Fruit fly (Drosophila melanogaster): ENCODE data around the gene mRpS21.

The mRpS21 gene

DNA sequence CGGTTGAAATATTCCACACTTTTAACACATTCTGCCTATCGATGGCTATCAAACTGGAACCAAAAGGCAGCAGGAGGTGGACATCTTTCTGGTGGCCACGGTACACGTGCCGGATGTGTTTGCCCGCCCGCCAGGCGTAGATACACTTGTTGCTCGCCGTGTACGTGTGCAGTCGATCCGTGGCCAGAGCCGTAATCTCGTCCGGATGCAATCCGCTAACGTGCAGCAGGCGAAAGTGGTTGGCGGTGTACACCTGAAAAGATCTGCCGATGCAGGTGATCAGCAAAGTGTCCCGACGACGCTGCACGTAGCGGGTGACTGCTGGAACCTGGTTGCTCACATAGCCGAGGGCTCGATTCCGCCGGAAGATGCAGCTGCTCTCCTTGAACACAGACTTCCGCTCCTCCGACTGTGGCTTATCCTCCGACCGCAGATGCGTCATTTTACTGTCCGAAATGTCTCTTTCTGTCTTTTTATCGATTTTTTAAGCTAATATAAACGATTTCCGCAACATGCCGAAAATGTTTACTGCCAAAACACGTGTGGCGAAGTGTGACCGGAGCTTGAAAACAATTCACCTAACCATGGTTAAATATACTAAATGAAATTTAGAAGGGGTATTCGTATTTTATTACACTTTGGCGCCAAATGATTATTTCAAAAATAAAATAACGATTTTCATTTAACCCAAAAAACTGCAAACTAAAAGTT is 6.7 kb upstream of the mRpS21 start, which contains the start of gene CG9799:
Gene CG9799, minus strand, starts transcription at position 550 of the 711 bp plus-strand sequence.
- TF ChIP-seq CG34367 (tag; optimal IDR thresholded peaks at IDR 0.05) (no peak), CG32121 (GFP tag; IDR thresholded peaks at IDR 0.05) (no peak), Ets98B (GFP tag; IDR thresholded peaks at IDR 0.05) (no peak), CG13204 (GFP tag; optimal IDR thresholded peaks at IDR 0.05) (no peak), CG10348 (GFP tag; IDR thresholded peaks at IDR 0.05) (no peak), CG8301 (tag; optimal IDR thresholded peaks at IDR 0.05) (no peak), CG14655 (GFP tag; optimal IDR thresholded peaks at IDR 0.05) (no peak), Pif1B (GFP tag; optimal IDR thresholded peaks at IDR 0.05) (no peak), EcR (GFP tag; optimal IDR thresholded peaks at IDR 0.05) (no peak), gl (tag; optimal IDR thresholded peaks at IDR 0.05) (no peak), CG12605 (GFP tag; IDR thresholded peaks at IDR 0.05) (no peak), CG9948 (tag; optimal IDR thresholded peaks at IDR 0.05) (no peak), Pif1A (GFP tag; optimal IDR thresholded peaks at IDR 0.05) (no peak)

DNA sequence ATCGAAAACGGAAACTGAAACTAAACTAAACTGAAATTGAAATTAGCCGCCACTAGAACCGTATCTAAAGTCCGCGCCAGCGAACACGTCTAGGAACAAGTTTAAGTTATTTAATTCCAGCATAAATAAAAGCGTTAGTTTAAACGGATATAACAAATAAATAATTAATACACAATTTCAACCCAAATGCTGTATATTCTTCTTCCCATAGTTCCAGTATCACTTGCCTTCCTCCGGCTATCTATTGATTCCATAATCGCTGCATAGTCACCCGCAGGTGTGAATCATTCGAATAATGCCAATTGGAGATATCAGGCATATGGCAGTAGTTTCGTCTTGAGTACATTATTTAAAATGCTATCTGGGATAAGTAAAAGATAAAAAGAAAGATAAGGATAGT is 3.5 kb upstream of the mRpS21 start:
- TF ChIP-seq CG8301 (tag; optimal IDR thresholded peaks at IDR 0.05) (no peak), CG12605 (GFP tag; IDR thresholded peaks at IDR 0.05) (no peak), CG15710 (tag; optimal IDR thresholded peaks at IDR 0.05) (no peak), CG14655 (GFP tag; optimal IDR thresholded peaks at IDR 0.05) (no peak), EcR (GFP tag; optimal IDR thresholded peaks at IDR 0.05) (no peak), Pif1A (GFP tag; optimal IDR thresholded peaks at IDR 0.05) (no peak), D1 (tag; optimal IDR thresholded peaks at IDR 0.05) (no peak), CG10348 (GFP tag; IDR thresholded peaks at IDR 0.05) (no peak), CG34367 (tag; optimal IDR thresholded peaks at IDR 0.05) (no peak), Ets98B (GFP tag; IDR thresholded peaks at IDR 0.05) (no peak), CG17806 (tag; optimal IDR thresholded peaks at IDR 0.05) (no peak)

DNA sequence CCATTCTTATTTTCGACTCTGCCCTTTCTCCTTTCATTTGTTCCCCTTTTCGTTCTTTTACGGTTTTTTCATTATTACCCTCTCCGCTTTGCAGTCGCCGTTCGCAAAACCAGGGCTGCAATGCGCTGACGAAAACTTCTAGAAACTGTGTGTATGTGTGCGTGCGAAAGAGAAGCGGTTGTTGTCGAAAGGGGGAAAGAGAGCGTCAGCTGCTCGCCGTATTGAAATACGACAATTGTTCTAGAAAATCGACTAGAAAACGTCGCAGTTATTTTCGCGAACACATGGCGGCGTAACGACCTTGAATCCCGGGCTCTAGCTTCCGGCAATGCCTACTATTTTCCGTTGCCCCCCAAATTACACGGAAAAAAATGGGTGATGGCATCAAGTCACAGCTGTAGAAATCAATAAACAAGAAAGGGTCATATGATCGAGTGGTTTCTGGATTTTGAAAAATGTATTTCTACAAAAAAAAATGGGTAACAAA is 1.1 kb upstream of the mRpS21 start:
- peak; percentile 1 for TF ChIP-seq gl (tag; optimal IDR thresholded peaks at IDR 0.05)
- TF ChIP-seq CG32121 (GFP tag; IDR thresholded peaks at IDR 0.05): no peak
- no peak for TF ChIP-seq CG14655 (GFP tag; optimal IDR thresholded peaks at IDR 0.05)
- TF ChIP-seq Snoo (tag; optimal IDR thresholded peaks at IDR 0.05): no peak
- TF ChIP-seq CG8301 (tag; optimal IDR thresholded peaks at IDR 0.05): no peak
- 0 out of 3 replicates have a peak, but pooled peaks have one; percentile 27 for TF ChIP-seq CG4496 (GFP tag; IDR thresholded peaks at IDR 0.05)
- TF ChIP-seq EcR (GFP tag; optimal IDR thresholded peaks at IDR 0.05): peak; percentile 6
- TF ChIP-seq CG15710 (tag; optimal IDR thresholded peaks at IDR 0.05): peak; percentile 8

DNA sequence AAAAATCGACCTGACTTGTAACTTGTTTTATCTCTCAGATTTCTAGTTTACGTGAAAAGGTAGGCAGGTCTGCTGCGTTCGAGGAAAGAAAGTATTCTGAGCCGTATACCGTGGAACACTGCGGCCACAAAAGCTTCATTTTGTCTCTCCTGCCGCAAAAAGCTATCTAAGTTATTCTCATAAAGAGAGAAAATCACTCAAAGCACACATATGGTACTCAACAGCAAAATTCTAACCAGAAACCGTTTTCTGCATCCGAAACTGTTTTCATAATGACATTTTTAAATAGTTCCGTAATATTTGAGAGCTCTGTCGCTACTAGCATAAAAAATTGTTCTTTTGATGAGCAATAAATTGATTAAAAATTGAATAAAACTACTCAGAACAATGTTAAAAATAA is 1.9 kb downstream of the mRpS21 start, which contains the start of the genes CG9813 and CG8870:
Gene CG9813, minus strand, starts transcription at position 101 of the 400 bp plus-strand sequence.
Gene CG8870, plus strand, starts transcription at position 168 of the 400 bp plus-strand sequence.
- no peak for TF ChIP-seq Ets98B (GFP tag; IDR thresholded peaks at IDR 0.05)
- TF ChIP-seq CG32121 (GFP tag; IDR thresholded peaks at IDR 0.05): no peak
- no peak for TF ChIP-seq fd96Ca (GFP tag; IDR thresholded peaks at IDR 0.05)
- no peak for TF ChIP-seq CG14655 (GFP tag; optimal IDR thresholded peaks at IDR 0.05)
- TF ChIP-seq Snoo (tag; optimal IDR thresholded peaks at IDR 0.05): no peak
- no peak for TF ChIP-seq rn (GFP tag; IDR thresholded peaks at IDR 0.05)
- no peak for TF ChIP-seq CG13204 (GFP tag; optimal IDR thresholded peaks at IDR 0.05)
- no peak for TF ChIP-seq CG34367 (tag; optimal IDR thresholded peaks at IDR 0.05)
- no peak for TF ChIP-seq CG15710 (tag; optimal IDR thresholded peaks at IDR 0.05)
- TF ChIP-seq CG10348 (GFP tag; IDR thresholded peaks at IDR 0.05): no peak
- no peak for TF ChIP-seq D1 (tag; optimal IDR thresholded peaks at IDR 0.05)
- TF ChIP-seq CG17806 (tag; optimal IDR thresholded peaks at IDR 0.05): no peak
- TF ChIP-seq Pif1B (GFP tag; optimal IDR thresholded peaks at IDR 0.05): no peak
- TF ChIP-seq CG12605 (GFP tag; IDR thresholded peaks at IDR 0.05): no peak
- TF ChIP-seq gl (tag; optimal IDR thresholded peaks at IDR 0.05): no peak
- TF ChIP-seq CG4496 (GFP tag; IDR thresholded peaks at IDR 0.05): no peak
- no peak for TF ChIP-seq CG8301 (tag; optimal IDR thresholded peaks at IDR 0.05)
- TF ChIP-seq CG9948 (tag; optimal IDR thresholded peaks at IDR 0.05): no peak
- no peak for TF ChIP-seq CG8159 (tag; optimal IDR thresholded peaks at IDR 0.05)

DNA sequence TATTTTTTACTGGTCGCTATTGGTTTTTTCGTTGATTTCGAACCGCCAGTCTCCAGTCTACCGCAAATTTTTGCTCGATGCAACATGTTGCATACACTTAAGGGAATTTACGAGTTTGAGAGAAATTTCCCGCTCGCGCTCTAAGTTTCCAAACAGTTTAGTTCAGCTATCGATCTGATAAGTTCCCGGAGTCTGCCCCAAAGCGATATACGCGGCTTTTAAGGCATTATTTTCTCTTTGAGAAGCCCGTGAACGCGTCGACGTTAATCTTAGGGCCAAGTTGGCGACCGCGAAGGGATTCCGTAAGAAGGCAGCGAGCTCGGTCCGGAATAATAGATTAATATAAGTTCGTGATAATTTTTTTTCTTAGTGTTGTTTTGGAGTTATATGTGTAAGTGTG is 6.7 kb downstream of the mRpS21 start:
- no peak for TF ChIP-seq CG34367 (tag; optimal IDR thresholded peaks at IDR 0.05)
- TF ChIP-seq CG14655 (GFP tag; optimal IDR thresholded peaks at IDR 0.05): peak; percentile 22
- TF ChIP-seq CG4496 (GFP tag; IDR thresholded peaks at IDR 0.05): 0 out of 3 replicates have a peak, but pooled peaks have one; percentile 31
- peak; percentile 45 for TF ChIP-seq CG8159 (tag; optimal IDR thresholded peaks at IDR 0.05)

DNA sequence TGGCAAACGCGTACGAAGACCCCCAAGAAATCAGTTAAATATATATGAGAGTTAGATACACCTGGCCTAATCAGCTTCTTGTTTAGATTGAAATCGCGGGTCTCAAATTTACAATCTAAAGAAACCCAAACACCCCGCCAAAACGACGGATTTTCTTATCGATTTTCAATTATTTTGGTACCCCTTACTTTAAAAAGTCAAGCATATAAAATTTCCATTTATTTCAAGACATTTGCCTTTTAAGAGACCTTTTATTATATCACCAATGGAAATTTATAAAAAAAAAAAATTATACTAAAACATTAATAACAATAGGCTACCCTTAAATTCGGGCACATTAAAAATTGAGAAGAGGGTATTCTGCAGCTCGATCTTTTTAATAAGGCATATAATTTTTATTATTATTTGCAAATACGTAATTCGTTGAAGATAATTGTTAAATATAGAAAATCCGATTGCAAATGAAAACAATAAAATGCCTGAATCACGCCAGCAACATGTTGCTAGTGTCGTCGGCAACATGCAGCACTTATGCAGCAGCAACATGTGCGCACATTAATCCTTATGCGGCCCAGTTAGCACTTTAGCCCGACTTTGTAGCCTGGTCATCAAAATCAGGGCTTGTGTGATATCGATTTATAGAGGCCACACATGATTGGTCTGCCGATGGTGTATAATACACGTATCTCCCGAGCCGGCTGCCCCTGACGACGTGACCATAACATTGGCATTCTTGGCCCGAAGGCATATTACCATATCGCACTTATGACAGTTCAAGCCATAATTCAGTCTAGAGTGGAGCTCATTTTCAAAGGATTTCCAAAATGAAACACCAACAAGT is 9.5 kb downstream of the mRpS21 start, which contains the start of the genes Lip3 and CG34309:
Gene Lip3, minus strand, starts transcription at position 65 of the 841 bp plus-strand sequence.
Gene CG34309, plus strand, starts transcription at position 791 of the 841 bp plus-strand sequence.
- TF ChIP-seq CG15710 (tag; optimal IDR thresholded peaks at IDR 0.05): peak; percentile 23
- no peak for TF ChIP-seq CG14655 (GFP tag; optimal IDR thresholded peaks at IDR 0.05)
- no peak for TF ChIP-seq CG13204 (GFP tag; optimal IDR thresholded peaks at IDR 0.05)
- no peak for TF ChIP-seq CG4496 (GFP tag; IDR thresholded peaks at IDR 0.05)
- TF ChIP-seq Snoo (tag; optimal IDR thresholded peaks at IDR 0.05): peak; percentile 57
- TF ChIP-seq Ets98B (GFP tag; IDR thresholded peaks at IDR 0.05): no peak
- TF ChIP-seq CG17806 (tag; optimal IDR thresholded peaks at IDR 0.05): peak; percentile 24
- peak; percentile 28 for TF ChIP-seq CG8159 (tag; optimal IDR thresholded peaks at IDR 0.05)
- no peak for TF ChIP-seq D1 (tag; optimal IDR thresholded peaks at IDR 0.05)
